Worm (Caenorhabditis elegans): Measurements from ENCODE around the gene ZC13.2.
A peak's percentile ranks its signal among the peaks of the same experiment; 100 is the strongest.

ZC13.2 gene

DNA sequence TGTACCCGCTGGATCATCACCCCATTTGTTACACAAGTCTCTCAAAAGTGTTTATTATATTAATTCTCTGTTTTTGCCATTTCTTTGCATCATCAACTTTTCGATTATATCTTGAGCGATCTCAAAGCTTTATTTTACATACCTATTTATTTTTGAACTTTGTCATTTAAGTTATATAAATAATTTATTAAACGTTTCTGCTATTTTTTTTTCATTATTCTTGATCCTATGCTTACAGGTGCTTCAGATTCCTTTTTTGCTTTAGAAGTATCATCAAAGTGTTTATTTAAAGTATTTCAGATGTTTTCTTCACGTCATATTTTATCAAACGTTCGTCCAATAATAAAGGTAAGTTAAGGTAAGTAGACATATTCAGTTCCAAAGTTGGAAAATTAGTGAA is 37.6 kb downstream of the ZC13.2 start, which contains the start of gene F35H12.5:
TSS of gene F35H12.5 (plus strand) at position 301 of the 400 bp plus-strand sequence.
- TF ChIP-seq sox-4 (tag; optimal IDR thresholded peaks at IDR 0.05): no peak
- TF ChIP-seq nhr-71 (tag; optimal IDR thresholded peaks at IDR 0.05): no peak
- TF ChIP-seq unc-98 (GFP tag; IDR thresholded peaks at IDR 0.05): no peak
- no peak for TF ChIP-seq fkh-4 (tag; optimal IDR thresholded peaks at IDR 0.05; ENCODE audit: borderline replicate concordance)
- no peak for TF ChIP-seq aly-2 (tag; optimal IDR thresholded peaks at IDR 0.05)
- no peak for TF ChIP-seq lsy-2 (tag; optimal IDR thresholded peaks at IDR 0.05)
- TF ChIP-seq blmp-1 (tag; optimal IDR thresholded peaks at IDR 0.05): no peak
- TF ChIP-seq irx-1 (tag; optimal IDR thresholded peaks at IDR 0.05): no peak
- no peak for TF ChIP-seq swsn-7 (tag; optimal IDR thresholded peaks at IDR 0.05)
- TF ChIP-seq tlp-1 (tag; optimal IDR thresholded peaks at IDR 0.05): no peak
- TF ChIP-seq unc-30 (tag; optimal IDR thresholded peaks at IDR 0.05): no peak
- TF ChIP-seq nhr-237 (tag; optimal IDR thresholded peaks at IDR 0.05): no peak
- TF ChIP-seq nhr-84 (tag; optimal IDR thresholded peaks at IDR 0.05): no peak
- no peak for TF ChIP-seq nhr-12 (tag; optimal IDR thresholded peaks at IDR 0.05)
- TF ChIP-seq nhr-19 (GFP tag; conservative IDR thresholded peaks at IDR 0.05): no peak
- TF ChIP-seq snpc-4 (tag; optimal IDR thresholded peaks at IDR 0.05): no peak
- TF ChIP-seq ceh-63 (GFP tag; optimal IDR thresholded peaks at IDR 0.05): no peak

- no peak for TF ChIP-seq C34B4.2 (tag; optimal IDR thresholded peaks at IDR 0.05)
- no peak for TF ChIP-seq aly-2 (tag; optimal IDR thresholded peaks at IDR 0.05)
- no peak for TF ChIP-seq lin-39 (tag; optimal IDR thresholded peaks at IDR 0.05)
- TF ChIP-seq lin-15B (tag; optimal IDR thresholded peaks at IDR 0.05): no peak
- TF ChIP-seq nhr-85 (tag): no peak
- no peak for TF ChIP-seq lin-13 (GFP tag; optimal IDR thresholded peaks at IDR 0.05)
- peak; percentile 80 for TF ChIP-seq lin-14 (GFP tag; optimal IDR thresholded peaks at IDR 0.05)
- peak; percentile 67 for TF ChIP-seq blmp-1 (tag; optimal IDR thresholded peaks at IDR 0.05)
- TF ChIP-seq F16B12.6 (tag; optimal IDR thresholded peaks at IDR 0.05): peak; percentile 44
- no peak for TF ChIP-seq nhr-77 (tag; optimal IDR thresholded peaks at IDR 0.05)
- no peak for TF ChIP-seq grh-1 (GFP tag; IDR thresholded peaks at IDR 0.05)
- TF ChIP-seq vab-15 (tag; optimal IDR thresholded peaks at IDR 0.05): no peak
- TF ChIP-seq mdl-1 (tag; optimal IDR thresholded peaks at IDR 0.05): peak in 1 of 2 experiments; percentile 37
- peak in 1 of 2 experiments; percentile 62 for TF ChIP-seq lsy-2 (tag; optimal IDR thresholded peaks at IDR 0.05)
- TF ChIP-seq C04F5.9 (tag; optimal IDR thresholded peaks at IDR 0.05): no peak
- TF ChIP-seq nhr-237 (tag; optimal IDR thresholded peaks at IDR 0.05): peak; percentile 14
- TF ChIP-seq xbp-1 (tag; optimal IDR thresholded peaks at IDR 0.05): no peak
- TF ChIP-seq elt-3 (tag; optimal IDR thresholded peaks at IDR 0.05): peak in 1 of 6 experiments; percentile 54
- no peak for TF ChIP-seq alr-1 (tag; optimal IDR thresholded peaks at IDR 0.05; ENCODE audit: borderline replicate concordance)
- no peak for TF ChIP-seq nhr-84 (tag; optimal IDR thresholded peaks at IDR 0.05)
- TF ChIP-seq sptf-1 (tag; optimal IDR thresholded peaks at IDR 0.05): no peak
- TF ChIP-seq nhr-28 (tag; optimal IDR thresholded peaks at IDR 0.05): no peak
- TF ChIP-seq nhr-11 (tag; optimal IDR thresholded peaks at IDR 0.05): no peak
- TF ChIP-seq ets-5 (GFP tag; IDR thresholded peaks at IDR 0.05): no peak
- peak; percentile 41 for TF ChIP-seq nhr-20 (tag; optimal IDR thresholded peaks at IDR 0.05)
- no peak for TF ChIP-seq mef-2 (tag; optimal IDR thresholded peaks at IDR 0.05)
- TF ChIP-seq fkh-4 (tag; optimal IDR thresholded peaks at IDR 0.05; ENCODE audit: borderline replicate concordance): no peak
- TF ChIP-seq jun-1 (tag; optimal IDR thresholded peaks at IDR 0.05): no peak
- peak; percentile 21 for TF ChIP-seq fkh-8 (tag; optimal IDR thresholded peaks at IDR 0.05)
- TF ChIP-seq lin-35 (GFP tag; optimal IDR thresholded peaks at IDR 0.05): peak in 1 of 2 experiments; percentile 74
- no peak for TF ChIP-seq aha-1 (tag; optimal IDR thresholded peaks at IDR 0.05)
- TF ChIP-seq snpc-4 (tag; optimal IDR thresholded peaks at IDR 0.05): no peak
- TF ChIP-seq hlh-17 (GFP tag; optimal IDR thresholded peaks at IDR 0.05; ENCODE audit: borderline replicate concordance): no peak
- TF ChIP-seq ceh-88 (GFP tag; IDR thresholded peaks at IDR 0.05): no peak
- TF ChIP-seq tbx-2 (tag; optimal IDR thresholded peaks at IDR 0.05): peak; percentile 21
- no peak for TF ChIP-seq mab-9 (GFP tag; IDR thresholded peaks at IDR 0.05)
- peak; percentile 85 for TF ChIP-seq skn-1 (tag; optimal IDR thresholded peaks at IDR 0.05)
- no peak for TF ChIP-seq unc-98 (GFP tag; IDR thresholded peaks at IDR 0.05)
- no peak for TF ChIP-seq unc-130 (tag; optimal IDR thresholded peaks at IDR 0.05)
- no peak for TF ChIP-seq efl-3 (GFP tag; optimal IDR thresholded peaks at IDR 0.05)
- no peak for TF ChIP-seq nhr-76 (tag; optimal IDR thresholded peaks at IDR 0.05)
- no peak for TF ChIP-seq egl-27 (tag; optimal IDR thresholded peaks at IDR 0.05)
- TF ChIP-seq unc-86 (tag; optimal IDR thresholded peaks at IDR 0.05): no peak
Measured at ce11 chrX:924495-925008, 44.1 kb downstream of the ZC13.2 start, which contains the start of the genes pifk-1 and tbc-11. Gene pifk-1 (minus strand): TSS chrX:924511. Gene tbc-11 (plus strand): TSS chrX:924958.
